Fruit fly (Drosophila melanogaster): ENCODE measurements around the gene Prx1.

Gene Prx1

dm6 chr3L:15252562-15252961 is 44.9 kb downstream of the Prx1 start:
- TF ChIP-seq CG11902 (GFP tag; optimal IDR thresholded peaks at IDR 0.05): no peak
- no peak for TF ChIP-seq eg (GFP tag; IDR thresholded peaks at IDR 0.05)
- TF ChIP-seq Eip78C (GFP tag): peak; percentile 88
- TF ChIP-seq CG6163 (GFP tag; IDR thresholded peaks at IDR 0.05): no peak
- 0 out of 2 replicates have a peak, but pooled peaks have one; percentile 11 for TF ChIP-seq Gug (GFP tag; IDR thresholded peaks at IDR 0.05)
- no peak for TF ChIP-seq CG8632 (GFP tag; optimal IDR thresholded peaks at IDR 0.05)
- no peak for TF ChIP-seq CG11294 (GFP tag; IDR thresholded peaks at IDR 0.05)
- TF ChIP-seq Met (GFP tag; optimal IDR thresholded peaks at IDR 0.05): no peak
- peak; percentile 46 for TF ChIP-seq CG11762 (GFP tag; optimal IDR thresholded peaks at IDR 0.05; ENCODE audit: insufficient read depth)
- TF ChIP-seq CG6854 (GFP tag; optimal IDR thresholded peaks at IDR 0.05): no peak
- peak; percentile 14 for TF ChIP-seq acj6 (GFP tag; optimal IDR thresholded peaks at IDR 0.05)
- TF ChIP-seq Ets96B (tag; optimal IDR thresholded peaks at IDR 0.05): no peak
- TF ChIP-seq Sox102F (GFP tag; optimal IDR thresholded peaks at IDR 0.05): no peak
- TF ChIP-seq CG8319 (GFP tag; optimal IDR thresholded peaks at IDR 0.05): no peak
- no peak for TF ChIP-seq Sox14 (GFP tag; optimal IDR thresholded peaks at IDR 0.05)
- TF ChIP-seq CG3919 (GFP tag; optimal IDR thresholded peaks at IDR 0.05): peak; percentile 51
- TF ChIP-seq CG6792 (GFP tag; optimal IDR thresholded peaks at IDR 0.05): peak; percentile 3
- peak; percentile 26 for TF ChIP-seq Eip75B (GFP tag; optimal IDR thresholded peaks at IDR 0.05)
- TF ChIP-seq Hr4 (GFP tag; optimal IDR thresholded peaks at IDR 0.05): peak; percentile 79
- TF ChIP-seq svp (GFP tag): peak; percentile 51
- TF ChIP-seq CG15336 (GFP tag; IDR thresholded peaks at IDR 0.05): peak; percentile 11; the same call in 1 of the 2 replicates
- TF ChIP-seq dsx (GFP tag; optimal IDR thresholded peaks at IDR 0.05; ENCODE audit: poor library complexity, severe bottlenecking): no peak
- peak; percentile 74 for TF ChIP-seq CG6276 (GFP tag; optimal IDR thresholded peaks at IDR 0.05)
- peak; percentile 60 for TF ChIP-seq Lpt (GFP tag; optimal IDR thresholded peaks at IDR 0.05)
- TF ChIP-seq CG4318 (GFP tag; optimal IDR thresholded peaks at IDR 0.05): peak; percentile 71
- no peak for TF ChIP-seq lz (GFP tag; optimal IDR thresholded peaks at IDR 0.05)
- no peak for TF ChIP-seq ss (GFP tag; optimal IDR thresholded peaks at IDR 0.05)
- TF ChIP-seq esn (GFP tag; optimal IDR thresholded peaks at IDR 0.05): no peak
- TF ChIP-seq CG7368 (GFP tag; optimal IDR thresholded peaks at IDR 0.05): peak; percentile 20
- TF ChIP-seq CG31627 (GFP tag; optimal IDR thresholded peaks at IDR 0.05): no peak
- no peak for TF ChIP-seq fd59A (GFP tag; optimal IDR thresholded peaks at IDR 0.05)
- peak; percentile 27 for TF ChIP-seq achi (GFP tag; optimal IDR thresholded peaks at IDR 0.05)
- TF ChIP-seq Ets21C (GFP tag; optimal IDR thresholded peaks at IDR 0.05): no peak
- TF ChIP-seq spab (GFP tag; optimal IDR thresholded peaks at IDR 0.05): no peak
- no peak for TF ChIP-seq Eip93F (GFP tag; optimal IDR thresholded peaks at IDR 0.05)
- TF ChIP-seq pdm3 (GFP tag; optimal IDR thresholded peaks at IDR 0.05): peak; percentile 30
- TF ChIP-seq dac (GFP tag; optimal IDR thresholded peaks at IDR 0.05): peak; percentile 75
- TF ChIP-seq CG8119 (GFP tag; IDR thresholded peaks at IDR 0.05): 0 out of 3 replicates have a peak, but pooled peaks have one; percentile 36
- TF ChIP-seq CG10669 (GFP tag; optimal IDR thresholded peaks at IDR 0.05): no peak
- TF ChIP-seq CG16779 (tag; optimal IDR thresholded peaks at IDR 0.05): no peak
- peak in 1 of 2 experiments; percentile 30 for TF ChIP-seq salr (GFP tag; optimal IDR thresholded peaks at IDR 0.05)
- TF ChIP-seq net (GFP tag; optimal IDR thresholded peaks at IDR 0.05): peak; percentile 12
- TF ChIP-seq CG9139 (GFP tag; optimal IDR thresholded peaks at IDR 0.05): no peak
- no peak for TF ChIP-seq CG34406 (GFP tag; optimal IDR thresholded peaks at IDR 0.05)
- TF ChIP-seq Sox15 (GFP tag; optimal IDR thresholded peaks at IDR 0.05): no peak
- TF ChIP-seq topi (GFP tag; optimal IDR thresholded peaks at IDR 0.05): no peak
- no peak for TF ChIP-seq vri (GFP tag; optimal IDR thresholded peaks at IDR 0.05)
- TF ChIP-seq Smox (GFP tag; optimal IDR thresholded peaks at IDR 0.05): no peak
- TF ChIP-seq OdsH (GFP tag; optimal IDR thresholded peaks at IDR 0.05): peak; percentile 35
- TF ChIP-seq CG10631 (GFP tag; optimal IDR thresholded peaks at IDR 0.05): peak; percentile 4
- TF ChIP-seq cyc (GFP tag; optimal IDR thresholded peaks at IDR 0.05): no peak
- peak; percentile 87 for TF ChIP-seq CG32006 (GFP tag; optimal IDR thresholded peaks at IDR 0.05)

All from whole organism, prepupa.